Fruit fly (Drosophila melanogaster) whole organism, embryonic: Measurements from ENCODE around the gene Pex2.

Experiments
- Antp ChIP-seq: fragments of 200-800 bp; sonication (Bioruptor generic); optimal IDR thresholded peaks from 3 replicates; lab custom pipeline; 2016; ENCODE audit warnings: missing biosample characterization, missing genetic modification characterization
- CG10267 ChIP-seq: fragments of 200-800 bp; sonication (Bioruptor generic); optimal IDR thresholded peaks from 2 replicates; lab custom pipeline; 2018; ENCODE audit warnings: missing biosample characterization, mild to moderate bottlenecking, missing genetic modification characterization, moderate library complexity
- CG11504 ChIP-seq: fragments of 200-800 bp; sonication (Bioruptor generic); optimal IDR thresholded peaks from 3 replicates; lab custom pipeline; 2019; ENCODE audit warnings: missing biosample characterization, mild to moderate bottlenecking, missing genetic modification characterization, moderate library complexity
- CG11560 ChIP-seq: fragments of 200-800 bp; sonication (Bioruptor generic); IDR thresholded peaks from 3 replicates; pipeline ENCODE4 v1.3.6; 2022; ENCODE audit warnings: missing biosample characterization, missing genetic modification characterization
- CG1233 ChIP-seq: fragments of 200-800 bp; sonication (Bioruptor generic); optimal IDR thresholded peaks from 4 replicates; lab custom pipeline; 2018; ENCODE audit warnings: missing biosample characterization, mild to moderate bottlenecking, missing genetic modification characterization
- CG13894 ChIP-seq: fragments of 200-800 bp; sonication (Bioruptor generic); optimal IDR thresholded peaks from 3 replicates; lab custom pipeline; 2018; ENCODE audit warnings: missing biosample characterization, mild to moderate bottlenecking, missing genetic modification characterization, moderate library complexity
- CG14710 ChIP-seq: fragments of 200-800 bp; sonication (Bioruptor generic); optimal IDR thresholded peaks from 3 replicates; lab custom pipeline; 2019; ENCODE audit warnings: missing biosample characterization, mild to moderate bottlenecking, missing genetic modification characterization, moderate library complexity
- CG16863 ChIP-seq: fragments of 200-800 bp; sonication (Bioruptor generic); optimal IDR thresholded peaks from 3 replicates; lab custom pipeline; 2016; ENCODE audit warnings: missing biosample characterization, missing genetic modification characterization
- CG17829 ChIP-seq: fragments of 200-800 bp; optimal IDR thresholded peaks from 2 replicates; lab custom pipeline; 2019; ENCODE audit warnings: missing biosample characterization, mild to moderate bottlenecking, missing genetic modification characterization, moderate library complexity
- CG2116 ChIP-seq: fragments of 200-800 bp; sonication (Bioruptor generic); optimal IDR thresholded peaks from 3 replicates; lab custom pipeline; 2018; ENCODE audit warnings: missing biosample characterization, mild to moderate bottlenecking, missing genetic modification characterization
- CG2129 ChIP-seq: fragments of 200-800 bp; sonication (Bioruptor generic); IDR thresholded peaks from 2 replicates; pipeline ENCODE4 v1.3.6; 2022; ENCODE audit warnings: missing biosample characterization, missing genetic modification characterization; ENCODE audit not compliant: partially characterized antibody
- CG2678 ChIP-seq: fragments of 200-800 bp; sonication (Bioruptor generic); optimal IDR thresholded peaks from 3 replicates; lab custom pipeline; 2019; ENCODE audit warnings: missing biosample characterization, mild to moderate bottlenecking, missing genetic modification characterization, moderate library complexity
- CG34376 ChIP-seq: fragments of 200-800 bp; sonication (Bioruptor generic); optimal IDR thresholded peaks from 2 replicates; lab custom pipeline; 2018; ENCODE audit warnings: missing biosample characterization, mild to moderate bottlenecking, missing genetic modification characterization
- CG6683 ChIP-seq: fragments of 200-800 bp; sonication (Bioruptor generic); optimal IDR thresholded peaks from 2 replicates; lab custom pipeline; 2017; ENCODE audit warnings: missing biosample characterization, mild to moderate bottlenecking, missing genetic modification characterization, missing genetic modification reagents
- CG7357 ChIP-seq: fragments of 200-800 bp; sonication (Bioruptor generic); IDR thresholded peaks from 3 replicates; pipeline ENCODE4 v1.3.6; 2022; ENCODE audit warnings: missing biosample characterization, missing genetic modification characterization
- CG7963 ChIP-seq: fragments of 200-800 bp; sonication (Bioruptor generic); IDR thresholded peaks from 3 replicates; pipeline ENCODE4 v1.3.6; 2022; ENCODE audit warnings: missing biosample characterization, missing genetic modification characterization; ENCODE audit not compliant: partially characterized antibody
- CG8478 ChIP-seq: fragments of >200 bp; optimal IDR thresholded peaks from 2 replicates; lab custom pipeline; 2018
- CG8765 ChIP-seq: fragments of 200-800 bp; sonication (Bioruptor generic); IDR thresholded peaks from 2 replicates; pipeline ENCODE4 v1.3.6; 2022; ENCODE audit warnings: missing biosample characterization, missing genetic modification characterization
- CG9437 ChIP-seq: fragments of 200-800 bp; sonication (Bioruptor generic); optimal IDR thresholded peaks from 2 replicates; lab custom pipeline; 2018; ENCODE audit warnings: missing biosample characterization, mild to moderate bottlenecking, missing genetic modification characterization
- CG9609 ChIP-seq: fragments of 200-800 bp; sonication (Bioruptor generic); optimal IDR thresholded peaks from 3 replicates; lab custom pipeline; 2016; ENCODE audit warnings: missing biosample characterization, missing genetic modification characterization
- Dref ChIP-seq: fragments of 200-800 bp; sonication (Bioruptor generic); IDR thresholded peaks from 2 replicates; pipeline ENCODE4 v1.3.6; 2022; ENCODE audit warnings: missing biosample characterization, missing genetic modification characterization
- Drgx ChIP-seq: fragments of 200-800 bp; sonication (Bioruptor generic); IDR thresholded peaks from 2 replicates; pipeline ENCODE4 v1.3.6; 2022; ENCODE audit warnings: missing biosample characterization, missing genetic modification characterization
- E2f2 ChIP-seq: fragments of 200-800 bp; sonication (Bioruptor generic); IDR thresholded peaks from 2 replicates; pipeline ENCODE4 v1.3.6; 2022; ENCODE audit warnings: missing biosample characterization, missing genetic modification characterization
- Ets97D ChIP-seq: fragments of 200-800 bp; sonication (Bioruptor generic); optimal IDR thresholded peaks from 3 replicates; lab custom pipeline; 2016; ENCODE audit warnings: missing biosample characterization, missing genetic modification characterization
- Fer1 ChIP-seq: fragments of 200-800 bp; sonication (Bioruptor generic); optimal IDR thresholded peaks from 2 replicates; lab custom pipeline; 2017; ENCODE audit warnings: missing biosample characterization, mild to moderate bottlenecking, missing genetic modification characterization
- Gug ChIP-seq: fragments of 200-800 bp; sonication (Bioruptor generic); IDR thresholded peaks from 4 replicates; pipeline ENCODE4 v1.3.6; 2022; ENCODE audit warnings: missing biosample characterization, missing genetic modification characterization
- Hr51 ChIP-seq, 2 experiments: fragments of 200-800 bp; sonication (Bioruptor generic); optimal IDR thresholded peaks; 2 replicates in 1 of 2; 3 replicates in 1 of 2; lab custom pipeline; 2016 to 2018; ENCODE audit warnings: missing biosample characterization in 2 of 2, missing genetic modification characterization in 2 of 2, mild to moderate bottlenecking in 1 of 2, moderate library complexity in 1 of 2
- Mrtf ChIP-seq: fragments of 200-800 bp; sonication (Bioruptor generic); IDR thresholded peaks from 3 replicates; pipeline ENCODE4 v1.3.6; 2022; ENCODE audit warnings: missing biosample characterization, missing genetic modification characterization
- Six4 ChIP-seq: fragments of 200-800 bp; sonication (Bioruptor generic); optimal IDR thresholded peaks from 2 replicates; lab custom pipeline; 2016; ENCODE audit warnings: missing biosample characterization, missing genetic modification characterization
- Xrp1 ChIP-seq: fragments of 200-800 bp; sonication (Bioruptor generic); IDR thresholded peaks from 2 replicates; pipeline ENCODE4 v1.3.6; 2022; ENCODE audit warnings: missing biosample characterization, missing genetic modification characterization
- amos ChIP-seq: fragments of 200-800 bp; sonication (Bioruptor generic); IDR thresholded peaks from 2 replicates; pipeline ENCODE4 v1.3.6; 2022; ENCODE audit warnings: missing biosample characterization, missing genetic modification characterization; ENCODE audit not compliant: partially characterized antibody
- bsh ChIP-seq, 2 experiments: fragments of 200-800 bp; sonication (Bioruptor generic); optimal IDR thresholded peaks; 2 replicates each; lab custom pipeline; 2017 to 2018; ENCODE audit warnings: mild to moderate bottlenecking in 2 of 2, missing biosample characterization in 2 of 2, missing genetic modification characterization in 2 of 2, moderate library complexity in 1 of 2
- cg ChIP-seq: fragments of 200-800 bp; sonication (Bioruptor generic); optimal IDR thresholded peaks from 3 replicates; lab custom pipeline; 2019; ENCODE audit warnings: missing biosample characterization, mild to moderate bottlenecking, missing genetic modification characterization, moderate library complexity
- dpn ChIP-seq, 2 experiments: fragments of 200-800 bp; sonication (Bioruptor generic); optimal IDR thresholded peaks; 3 replicates each; lab custom pipeline; 2016; ENCODE audit warnings: missing biosample characterization in 2 of 2, missing genetic modification characterization in 2 of 2
- emc ChIP-seq: fragments of 200-800 bp; sonication (Bioruptor generic); optimal IDR thresholded peaks from 2 replicates; lab custom pipeline; 2016; ENCODE audit warnings: missing biosample characterization, missing genetic modification characterization
- gfzf ChIP-seq: fragments of 200-800 bp; sonication (Bioruptor generic); optimal IDR thresholded peaks from 2 replicates; lab custom pipeline; 2016; ENCODE audit warnings: missing biosample characterization, mild to moderate bottlenecking, missing genetic modification characterization, moderate library complexity
- gt ChIP-seq: fragments of 200-800 bp; sonication (Bioruptor generic); IDR thresholded peaks from 2 replicates; pipeline ENCODE4 v1.3.6; 2022; ENCODE audit warnings: missing biosample characterization, missing genetic modification characterization
- kay ChIP-seq: fragments of 200-800 bp; sonication (Bioruptor generic); optimal IDR thresholded peaks from 2 replicates; lab custom pipeline; 2016; ENCODE audit warnings: missing biosample characterization, missing genetic modification characterization
- lov ChIP-seq, 2 experiments: fragments of 200-800 bp in 1 of 2; fragments of >200 bp in 1 of 2; sonication (Bioruptor generic) in 1 of 2; IDR thresholded peaks in 1 of 2; optimal IDR thresholded peaks in 1 of 2; 2 replicates in 1 of 2; 3 replicates in 1 of 2; pipeline versions ENCODE4 v1.3.6 to Lab custom; 2017 to 2022; ENCODE audit warnings: missing biosample characterization in 1 of 2, missing genetic modification characterization in 1 of 2
- nom ChIP-seq: fragments of 200-800 bp; sonication (Bioruptor generic); optimal IDR thresholded peaks from 2 replicates; lab custom pipeline; 2017; ENCODE audit warnings: missing biosample characterization, missing genetic modification characterization, mild to moderate bottlenecking, moderate library complexity, missing genetic modification reagents
- repo ChIP-seq: fragments of 200-800 bp; sonication (Bioruptor generic); optimal IDR thresholded peaks from 2 replicates; lab custom pipeline; 2016; ENCODE audit warnings: missing biosample characterization, missing genetic modification characterization
- sd ChIP-seq: fragments of 200-800 bp; sonication (Bioruptor generic); optimal IDR thresholded peaks from 3 replicates; lab custom pipeline; 2018; ENCODE audit warnings: missing biosample characterization, mild to moderate bottlenecking, missing genetic modification characterization, moderate library complexity
- sim ChIP-seq: fragments of 200-800 bp; sonication (Bioruptor generic); IDR thresholded peaks from 2 replicates; pipeline ENCODE4 v1.3.6; 2022; ENCODE audit warnings: missing biosample characterization, missing genetic modification characterization
- sqz ChIP-seq: fragments of 200-800 bp; sonication (Bioruptor generic); optimal IDR thresholded peaks from 3 replicates; lab custom pipeline; 2018; ENCODE audit warnings: missing biosample characterization, mild to moderate bottlenecking, missing genetic modification characterization
- sr ChIP-seq: fragments of 200-800 bp; sonication (Bioruptor generic); IDR thresholded peaks from 3 replicates; pipeline ENCODE4 v1.3.6; 2022; ENCODE audit warnings: missing biosample characterization, missing genetic modification characterization
- stwl ChIP-seq: fragments of 200-800 bp; sonication (Bioruptor generic); optimal IDR thresholded peaks from 3 replicates; lab custom pipeline; 2018; ENCODE audit warnings: missing biosample characterization, mild to moderate bottlenecking, missing genetic modification characterization, moderate library complexity
- tap ChIP-seq: fragments of 200-800 bp; optimal IDR thresholded peaks from 3 replicates; lab custom pipeline; 2019; ENCODE audit warnings: missing biosample characterization, mild to moderate bottlenecking, missing genetic modification characterization, moderate library complexity
- tx ChIP-seq: fragments of 200-800 bp; sonication (Bioruptor generic); optimal IDR thresholded peaks from 2 replicates; lab custom pipeline; 2016; ENCODE audit warnings: missing biosample characterization, missing genetic modification characterization
- wor ChIP-seq: fragments of 200-800 bp; sonication (Bioruptor generic); IDR thresholded peaks from 2 replicates; pipeline ENCODE4 v1.3.6; 2022; ENCODE audit warnings: missing biosample characterization, missing genetic modification characterization
- z ChIP-seq: fragments of 200-800 bp; sonication (Bioruptor generic); IDR thresholded peaks from 3 replicates; pipeline ENCODE4 v1.3.6; 2022; ENCODE audit warnings: missing biosample characterization, missing genetic modification characterization

The Pex2 gene

dm6 chr3L:8318916-8319506, 19.8 kb upstream of the Pex2 start, which contains the start of gene CG43059:
CG43059 (minus strand) TSS chr3L:8318966.
- TF ChIP-seq CG9609, result no peak
- no peak for TF ChIP-seq CG13894 (tag; lab: Kevin White, UChicago)
- no peak for TF ChIP-seq CG8765 (GFP tag; lab: Robert Waterston, UW)
- no peak for TF ChIP-seq emc (GFP tag; lab: Kevin White, UChicago)
- TF ChIP-seq bsh (GFP tag; optimal IDR thresholded peaks at IDR 0.05; lab: Kevin White, UChicago), result peak in 1 of 2 experiments; percentile 5
- no peak for TF ChIP-seq CG1233 (GFP tag; lab: Kevin White, UChicago)
- no peak for TF ChIP-seq Fer1
- no peak for TF ChIP-seq CG2116 (GFP tag; lab: Kevin White, UChicago)
- no peak for TF ChIP-seq sr (GFP tag; lab: Robert Waterston, UW)
- TF ChIP-seq CG9437 (GFP tag; lab: Kevin White, UChicago), result no peak
- no peak for TF ChIP-seq Gug (GFP tag; lab: Robert Waterston, UW)
- TF ChIP-seq tap (tag; lab: Kevin White, UChicago), result no peak
- TF ChIP-seq kay (GFP tag; lab: Kevin White, UChicago), result no peak
- no peak for TF ChIP-seq Dref (GFP tag; lab: Robert Waterston, UW)
- no peak for TF ChIP-seq dpn (GFP tag; optimal IDR thresholded peaks at IDR 0.05; lab: Kevin White, UChicago)
- TF ChIP-seq Antp (GFP tag; lab: Kevin White, UChicago), result no peak
- TF ChIP-seq Drgx (GFP tag; lab: Robert Waterston, UW), result peak; percentile 92
- TF ChIP-seq Ets97D (GFP tag; lab: Kevin White, UChicago), result no peak
- TF ChIP-seq repo (GFP tag; lab: Kevin White, UChicago), result no peak
- TF ChIP-seq sqz (GFP tag; lab: Kevin White, UChicago), result no peak
- no peak for TF ChIP-seq CG2678 (tag; lab: Kevin White, UChicago)
- no peak for TF ChIP-seq CG7963 (GFP tag; lab: Robert Waterston, UW)
- no peak for TF ChIP-seq E2f2 (GFP tag; lab: Robert Waterston, UW)
- TF ChIP-seq CG10267 (tag; lab: Kevin White, UChicago), result no peak
- no peak for TF ChIP-seq sd (tag; lab: Kevin White, UChicago)
- TF ChIP-seq CG11560 (tag; lab: Robert Waterston, UW), result no peak
- TF ChIP-seq CG8478 (lab: Kevin White, UChicago), result no peak
- no peak for TF ChIP-seq tx
- no peak for TF ChIP-seq wor (GFP tag; lab: Robert Waterston, UW)
- no peak for TF ChIP-seq z
- no peak for TF ChIP-seq nom (GFP tag; lab: Kevin White, UChicago)
- no peak for TF ChIP-seq sim (GFP tag; lab: Robert Waterston, UW)
- peak in 1 of 2 experiments; percentile 28 for TF ChIP-seq Hr51 (GFP tag; optimal IDR thresholded peaks at IDR 0.05; lab: Kevin White, UChicago)
- no peak for TF ChIP-seq Mrtf
- TF ChIP-seq gfzf (GFP tag; lab: Kevin White, UChicago), result no peak
- TF ChIP-seq CG7357 (GFP tag; lab: Robert Waterston, UW), result no peak
- TF ChIP-seq Xrp1 (GFP tag; lab: Robert Waterston, UW), result peak; percentile 20; the same call in 1 of the 2 replicates
- peak; percentile 35 for TF ChIP-seq CG11504
- TF ChIP-seq lov (optimal IDR thresholded peaks at IDR 0.05; lab: Kevin White, UChicago), result no peak
- TF ChIP-seq lov (GFP tag; IDR thresholded peaks at IDR 0.05; lab: Robert Waterston, UW), result no peak
- TF ChIP-seq CG34376 (GFP tag; lab: Kevin White, UChicago), result no peak
- no peak for TF ChIP-seq amos (GFP tag; lab: Robert Waterston, UW)
- no peak for TF ChIP-seq CG6683
- no peak for TF ChIP-seq CG14710 (tag; lab: Kevin White, UChicago)
- no peak for TF ChIP-seq CG17829 (tag; lab: Kevin White, UChicago)
- TF ChIP-seq gt (GFP tag; lab: Robert Waterston, UW), result no peak
- TF ChIP-seq Six4, result no peak
- no peak for TF ChIP-seq CG2129 (GFP tag; lab: Robert Waterston, UW)
- no peak for TF ChIP-seq stwl (tag; lab: Kevin White, UChicago)
- no peak for TF ChIP-seq CG16863 (GFP tag; lab: Kevin White, UChicago)
- TF ChIP-seq cg (GFP tag; lab: Kevin White, UChicago), result no peak
